Worm (Caenorhabditis elegans): ENCODE measurements around the gene srsx-8.

- no peak for TF ChIP-seq aha-1 (tag; optimal IDR thresholded peaks at IDR 0.05)
- no peak for TF ChIP-seq fkh-10 (GFP tag; optimal IDR thresholded peaks at IDR 0.05)
- TF ChIP-seq nhr-77 (tag; optimal IDR thresholded peaks at IDR 0.05) = no peak
- TF ChIP-seq aly-2 (tag; optimal IDR thresholded peaks at IDR 0.05) = no peak
- TF ChIP-seq fkh-8 (tag; optimal IDR thresholded peaks at IDR 0.05) = no peak
- no peak for TF ChIP-seq pax-3 (tag; optimal IDR thresholded peaks at IDR 0.05)
- TF ChIP-seq elt-3 (tag; optimal IDR thresholded peaks at IDR 0.05) = no peak
- TF ChIP-seq sptf-1 (tag; optimal IDR thresholded peaks at IDR 0.05) = no peak
- TF ChIP-seq nhr-28 (tag; optimal IDR thresholded peaks at IDR 0.05) = no peak
- no peak for TF ChIP-seq egl-27 (tag; optimal IDR thresholded peaks at IDR 0.05)
- TF ChIP-seq nhr-12 (tag; optimal IDR thresholded peaks at IDR 0.05) = no peak
- TF ChIP-seq mdl-1 (tag; optimal IDR thresholded peaks at IDR 0.05) = no peak
- no peak for TF ChIP-seq Y116A8C.19 (tag; optimal IDR thresholded peaks at IDR 0.05; ENCODE audit: borderline replicate concordance)
- TF ChIP-seq ceh-82 (tag; optimal IDR thresholded peaks at IDR 0.05) = no peak
Measured at ce11 chrV:1534315-1534714, 18.6 kb downstream of the srsx-8 start, which contains the start of gene trx-5.
